Fruit fly (Drosophila melanogaster) whole organism, embryonic: Measurements from ENCODE around the gene Reg-2.

Source experiments
- CG30020 ChIP-seq: fragments of 200-800 bp; optimal IDR thresholded peaks from 2 replicates; lab custom pipeline; 2019; ENCODE audit warnings: missing biosample characterization, mild to moderate bottlenecking, missing genetic modification characterization, moderate library complexity
- Dll ChIP-seq: fragments of 200-800 bp; sonication (Bioruptor generic); IDR thresholded peaks from 4 replicates; pipeline ENCODE4 v1.3.6; 2022; ENCODE audit warnings: missing biosample characterization, missing genetic modification characterization; ENCODE audit not compliant: partially characterized antibody
- Hr78 ChIP-seq, 2 experiments: fragments of 200-800 bp in 1 of 2; fragments of >200 bp in 1 of 2; sonication (Bioruptor generic) in 1 of 2; optimal IDR thresholded peaks; 2 replicates each; lab custom pipeline; 2017 to 2019; ENCODE audit warnings: missing biosample characterization in 2 of 2, missing genetic modification characterization in 2 of 2, mild to moderate bottlenecking in 1 of 2, moderate library complexity in 1 of 2
- fd3F ChIP-seq: fragments of 200-800 bp; sonication (Bioruptor generic); optimal IDR thresholded peaks from 2 replicates; lab custom pipeline; 2018; ENCODE audit warnings: missing biosample characterization, mild to moderate bottlenecking, missing genetic modification characterization, moderate library complexity

- TF ChIP-seq CG30020 (peak; percentile 49), Dll (GFP tag; lab: Robert Waterston, UW) (no peak), fd3F (no peak), Hr78 (GFP tag; optimal IDR thresholded peaks at IDR 0.05; lab: Kevin White, UChicago) (no peak)
These were observed 15.0 kb upstream of the Reg-2 start for dm6 chr3L:621097-621967.
